Fruit fly (Drosophila melanogaster) whole organism: ENCODE data around the gene Ocrl.

Experiments
- CG8478 ChIP-seq: fragments of >200 bp; optimal IDR thresholded peaks from 2 replicates; lab custom pipeline; 2018; ENCODE audit warnings: inconsistent platforms
- Dll ChIP-seq: fragments of >200 bp; optimal IDR thresholded peaks from 2 replicates; lab custom pipeline; 2017
- EcR ChIP-seq, 2 experiments: fragments of >200 bp; optimal IDR thresholded peaks; 2 replicates each; lab custom pipeline; 2017; ENCODE audit warnings: missing biosample characterization in 2 of 2, missing genetic modification characterization in 2 of 2, missing genetic modification reagents in 2 of 2
- pan ChIP-seq: fragments of >200 bp; optimal IDR thresholded peaks from 2 replicates; lab custom pipeline; 2017
- psq ChIP-seq: fragments of >200 bp; optimal IDR thresholded peaks from 2 replicates; lab custom pipeline; 2017
- usp ChIP-seq: fragments of >200 bp; optimal IDR thresholded peaks from 2 replicates; lab custom pipeline; 2017; ENCODE audit warnings: missing biosample characterization, missing genetic modification characterization, mixed read lengths

The Ocrl gene

dm6 chrX:1899445-1900085 is 23.2 kb upstream of the Ocrl start:
- TF ChIP-seq pan (lab: Kevin White, UChicago) = no peak
- TF ChIP-seq Dll (lab: Kevin White, UChicago) = peak; percentile 34
- TF ChIP-seq EcR (GFP tag; optimal IDR thresholded peaks at IDR 0.05; lab: Kevin White, UChicago) = no peak

dm6 chrX:1900123-1900818 is 22.5 kb upstream of the Ocrl start, which contains the start of gene arm:
TSS of gene arm (minus strand) at chrX:1900646.
- TF ChIP-seq EcR (GFP tag; optimal IDR thresholded peaks at IDR 0.05; lab: Kevin White, UChicago) (no peak), usp (no peak), psq (lab: Kevin White, UChicago) (no peak), Dll (lab: Kevin White, UChicago) (no peak), pan (lab: Kevin White, UChicago) (no peak), CG8478 (no peak)

dm6 chrX:1901605-1902136 is 21.1 kb upstream of the Ocrl start, which contains the start of gene Ldaf1:
TSS of gene Ldaf1 (minus strand) at chrX:1901911.
- TF ChIP-seq EcR (GFP tag; optimal IDR thresholded peaks at IDR 0.05; lab: Kevin White, UChicago) (no peak), pan (lab: Kevin White, UChicago) (no peak), usp (no peak), CG8478 (no peak), Dll (lab: Kevin White, UChicago) (no peak), psq (lab: Kevin White, UChicago) (no peak)

- TF ChIP-seq CG8478 = no peak
- no peak for TF ChIP-seq EcR (GFP tag; optimal IDR thresholded peaks at IDR 0.05; lab: Kevin White, UChicago)
- TF ChIP-seq pan (lab: Kevin White, UChicago) = no peak
- TF ChIP-seq usp = no peak
- no peak for TF ChIP-seq Dll (lab: Kevin White, UChicago)
- TF ChIP-seq psq (lab: Kevin White, UChicago) = no peak
These were observed 19.7 kb upstream of the Ocrl start, which contains the start of gene CG32801 for dm6 chrX:1903077-1903476. TSS of gene CG32801 (minus strand) at chrX:1903177.

- TF ChIP-seq psq (lab: Kevin White, UChicago) = no peak
- TF ChIP-seq pan (lab: Kevin White, UChicago) = no peak
- no peak for TF ChIP-seq CG8478
- no peak for TF ChIP-seq Dll (lab: Kevin White, UChicago)
- no peak for TF ChIP-seq usp
- TF ChIP-seq EcR (GFP tag; optimal IDR thresholded peaks at IDR 0.05; lab: Kevin White, UChicago) = no peak
These were observed 18.8 kb upstream of the Ocrl start for dm6 chrX:1903968-1904367.

- TF ChIP-seq Dll (lab: Kevin White, UChicago) (no peak), pan (lab: Kevin White, UChicago) (no peak), psq (lab: Kevin White, UChicago) (no peak), EcR (GFP tag; optimal IDR thresholded peaks at IDR 0.05; lab: Kevin White, UChicago) (no peak), CG8478 (no peak), usp (no peak)
These were observed 15.0 kb upstream of the Ocrl start, which contains the start of gene mip130 for dm6 chrX:1907727-1908264. TSS of gene mip130 (plus strand) at chrX:1908239.

- TF ChIP-seq pan (lab: Kevin White, UChicago) (no peak), EcR (GFP tag; optimal IDR thresholded peaks at IDR 0.05; lab: Kevin White, UChicago) (no peak), Dll (lab: Kevin White, UChicago) (no peak), psq (lab: Kevin White, UChicago) (no peak), CG8478 (no peak), usp (no peak)
These were observed 14.0 kb upstream of the Ocrl start, which contains the start of the genes Edem1 and Rbcn-3B for dm6 chrX:1908757-1909156. TSS of gene Edem1 (minus strand) at chrX:1908827. TSS of gene Rbcn-3B (plus strand) at chrX:1908920.

- TF ChIP-seq Dll (lab: Kevin White, UChicago) = no peak
These were observed 13.2 kb upstream of the Ocrl start for dm6 chrX:1909533-1909932.

dm6 chrX:1927473-1928306 is 4.9 kb downstream of the Ocrl start, which contains the start of gene CG11596:
TSS of gene CG11596 (plus strand) at chrX:1927683.
- no peak for TF ChIP-seq psq (lab: Kevin White, UChicago)
- no peak for TF ChIP-seq EcR (GFP tag; optimal IDR thresholded peaks at IDR 0.05; lab: Kevin White, UChicago)
- no peak for TF ChIP-seq Dll (lab: Kevin White, UChicago)
- TF ChIP-seq CG8478 = no peak
- TF ChIP-seq pan (lab: Kevin White, UChicago) = no peak
- TF ChIP-seq usp = no peak

dm6 chrX:1940020-1940419 is 17.2 kb downstream of the Ocrl start, which contains the start of the genes CG3857 and CG3587:
TSS of gene CG3857 (minus strand) at chrX:1940040.
TSS of gene CG3587 (plus strand) at chrX:1940307.
- TF ChIP-seq pan (lab: Kevin White, UChicago) (no peak), Dll (lab: Kevin White, UChicago) (no peak), CG8478 (no peak), EcR (GFP tag; optimal IDR thresholded peaks at IDR 0.05; lab: Kevin White, UChicago) (no peak), usp (no peak), psq (lab: Kevin White, UChicago) (no peak)

dm6 chrX:1941669-1942092 is 18.9 kb downstream of the Ocrl start, which contains the start of gene Hr4:
TSS of gene Hr4 (plus strand) at chrX:1941940.
- TF ChIP-seq pan (lab: Kevin White, UChicago) (no peak), EcR (GFP tag; optimal IDR thresholded peaks at IDR 0.05; lab: Kevin White, UChicago) (peak; percentile 53 to 92), Dll (lab: Kevin White, UChicago) (peak; percentile 24), psq (lab: Kevin White, UChicago) (no peak), usp (no peak)
